Fruit fly (Drosophila melanogaster): ENCODE measurements around the gene Sfp36F.
A peak's percentile ranks its signal among the peaks of the same experiment; 100 is the strongest.

Gene Sfp36F

dm6 chr2L:18327592-18328078 is 35.3 kb downstream of the Sfp36F start (continued):
- TF ChIP-seq HLH54F (GFP tag; optimal IDR thresholded peaks at IDR 0.05) = no peak
- no peak for TF ChIP-seq Max (GFP tag; optimal IDR thresholded peaks at IDR 0.05)
- no peak for TF ChIP-seq CG17612 (GFP tag; IDR thresholded peaks at IDR 0.05)
- TF ChIP-seq CG13287 (GFP tag; IDR thresholded peaks at IDR 0.05; ENCODE audit: partially characterized antibody) = 0 out of 2 replicates have a peak, but pooled peaks have one; percentile 7
- TF ChIP-seq Doc3 (GFP tag; IDR thresholded peaks at IDR 0.05; ENCODE audit: partially characterized antibody) = no peak
- peak; percentile 72 for TF ChIP-seq Drgx (GFP tag; IDR thresholded peaks at IDR 0.05)
- TF ChIP-seq CG5953 (GFP tag; IDR thresholded peaks at IDR 0.05) = no peak
- TF ChIP-seq CG14014 (GFP tag; IDR thresholded peaks at IDR 0.05) = no peak
- no peak for TF ChIP-seq MBD-R2 (GFP tag; IDR thresholded peaks at IDR 0.05)
- TF ChIP-seq CG1024 (GFP tag; IDR thresholded peaks at IDR 0.05) = no peak
- TF ChIP-seq crp (GFP tag; optimal IDR thresholded peaks at IDR 0.05) = no peak
- TF ChIP-seq dmrt11E (tag; optimal IDR thresholded peaks at IDR 0.05) = no peak
- TF ChIP-seq CG7745 (tag; optimal IDR thresholded peaks at IDR 0.05) = peak; percentile 34
- no peak for TF ChIP-seq HmgZ (tag; optimal IDR thresholded peaks at IDR 0.05)
- TF ChIP-seq CG12942 (GFP tag; optimal IDR thresholded peaks at IDR 0.05) = no peak
- TF ChIP-seq CG7928 (GFP tag; optimal IDR thresholded peaks at IDR 0.05) = no peak
- peak; percentile 68 for TF ChIP-seq CG12769 (tag; optimal IDR thresholded peaks at IDR 0.05)
- peak; percentile 14 for TF ChIP-seq sug (tag; optimal IDR thresholded peaks at IDR 0.05)
- no peak for TF ChIP-seq danr (GFP tag; IDR thresholded peaks at IDR 0.05)
- TF ChIP-seq CG10543 (GFP tag; optimal IDR thresholded peaks at IDR 0.05) = no peak
- TF ChIP-seq Hmr (GFP tag; optimal IDR thresholded peaks at IDR 0.05) = peak; percentile 13
- TF ChIP-seq Dek (tag; optimal IDR thresholded peaks at IDR 0.05) = no peak
- peak; percentile 51 for TF ChIP-seq Med (GFP tag)
- no peak for TF ChIP-seq Awh (GFP tag; IDR thresholded peaks at IDR 0.05)
- peak; percentile 47; the same call in 1 of the 3 replicates for TF ChIP-seq otp (GFP tag; IDR thresholded peaks at IDR 0.05)
- TF ChIP-seq CG8924 (tag; optimal IDR thresholded peaks at IDR 0.05) = no peak
- peak; percentile 4 for TF ChIP-seq CoRest (tag; optimal IDR thresholded peaks at IDR 0.05)
- TF ChIP-seq vvl (GFP tag; IDR thresholded peaks at IDR 0.05) = peak; percentile 33; the same call in 1 of the 2 replicates
- peak; percentile 93 for TF ChIP-seq nom (GFP tag; optimal IDR thresholded peaks at IDR 0.05)
- TF ChIP-seq Sin3A (optimal IDR thresholded peaks at IDR 0.05) = no peak
- no peak for TF ChIP-seq CG2875 (GFP tag; optimal IDR thresholded peaks at IDR 0.05)
- no peak for TF ChIP-seq CG3726 (GFP tag; IDR thresholded peaks at IDR 0.05)
- TF ChIP-seq rib (GFP tag; IDR thresholded peaks at IDR 0.05) = no peak
- TF ChIP-seq CG6813 (GFP tag; optimal IDR thresholded peaks at IDR 0.05) = peak; percentile 13
- TF ChIP-seq CG10321 (GFP tag; IDR thresholded peaks at IDR 0.05) = 0 out of 2 replicates have a peak, but pooled peaks have one; percentile 15
- TF ChIP-seq unpg (GFP tag; optimal IDR thresholded peaks at IDR 0.05) = peak; percentile 13
- TF ChIP-seq Deaf1 (tag; optimal IDR thresholded peaks at IDR 0.05) = no peak
- TF ChIP-seq CG3407 (GFP tag; optimal IDR thresholded peaks at IDR 0.05) = peak; percentile 9
- no peak for TF ChIP-seq Nf-YA (GFP tag; IDR thresholded peaks at IDR 0.05)
- no peak for TF ChIP-seq CG12104 (GFP tag; optimal IDR thresholded peaks at IDR 0.05)
- TF ChIP-seq hkb (optimal IDR thresholded peaks at IDR 0.05) = no peak
- no peak for TF ChIP-seq hkb (GFP tag; IDR thresholded peaks at IDR 0.05)
- no peak for TF ChIP-seq lilli (GFP tag; optimal IDR thresholded peaks at IDR 0.05)
- TF ChIP-seq chm (GFP tag; IDR thresholded peaks at IDR 0.05) = 0 out of 2 replicates have a peak, but pooled peaks have one; percentile 30
- peak; percentile 73 for TF ChIP-seq sens (GFP tag)
- peak; percentile 19 for TF ChIP-seq PHDP (tag; optimal IDR thresholded peaks at IDR 0.05)
- TF ChIP-seq seq (GFP tag; IDR thresholded peaks at IDR 0.05) = no peak
- TF ChIP-seq crol (GFP tag; IDR thresholded peaks at IDR 0.05) = peak; percentile 76
